Worm (Caenorhabditis elegans) whole organism, early embryonic: ENCODE results near the gene srf-3.

Source experiments
- F13C5.2 ChIP-seq: sonication (generic microtip); optimal IDR thresholded peaks from 2 replicates; lab custom pipeline; 2017; ENCODE audit warnings: mild to moderate bottlenecking, missing genetic modification characterization, inconsistent platforms, missing compliant biosample characterization
- ama-1 ChIP-seq: fragments of 150-350 bp; optimal IDR thresholded peaks from 2 replicates; lab custom pipeline; 2014
- ceh-13 ChIP-seq: fragments of 200-800 bp; sonication (Bioruptor generic); optimal IDR thresholded peaks from 2 replicates; lab custom pipeline; 2018; ENCODE audit warnings: mild to moderate bottlenecking, missing genetic modification characterization, missing compliant biosample characterization
- ets-7 ChIP-seq: sonication (generic microtip); optimal IDR thresholded peaks from 2 replicates; lab custom pipeline; 2016; ENCODE audit warnings: missing genotype, missing genetic modification characterization, missing compliant biosample characterization

- TF ChIP-seq ama-1 (lab: Kevin White, UChicago) = no peak
- no peak for TF ChIP-seq ceh-13
- TF ChIP-seq ets-7 (tag; lab: Kevin White, UChicago) = no peak
- no peak for TF ChIP-seq F13C5.2 (tag; lab: Kevin White, UChicago)
These were observed 14.9 kb upstream of the srf-3 start for ce11 chrIV:12834417-12834731.
